Fruit fly (Drosophila melanogaster): ENCODE measurements around the gene mthl10.

mthl10 gene

DNA sequence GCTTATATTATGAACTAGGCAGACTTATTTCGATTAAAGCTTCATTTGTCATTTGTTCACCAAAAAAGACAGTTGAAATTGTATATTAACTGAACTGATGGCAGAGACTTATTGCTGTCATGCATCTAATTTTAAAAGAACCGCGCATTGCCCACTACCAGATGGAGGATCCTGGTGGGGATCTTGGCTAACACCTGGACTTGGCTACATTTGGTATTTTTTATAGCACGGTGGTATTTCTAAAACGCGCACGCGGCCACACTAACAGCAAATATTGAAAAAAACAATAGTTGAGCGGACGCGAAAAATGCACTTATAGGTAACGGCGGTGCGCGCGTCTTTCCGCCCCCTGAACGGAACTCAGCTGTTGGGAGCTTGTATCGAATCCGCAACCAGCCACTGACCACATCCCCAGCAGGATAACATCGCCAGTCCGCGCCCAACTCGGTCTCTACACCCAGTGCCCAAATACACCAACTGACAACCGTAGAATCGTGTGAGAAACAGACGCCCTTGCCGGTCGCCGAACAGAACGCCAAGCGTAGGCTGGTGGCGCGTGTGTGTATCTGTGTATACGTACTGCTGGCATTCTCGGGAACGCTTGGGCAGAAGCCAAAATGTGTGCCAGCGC lies 50.5 kb downstream of the mthl10 start:
- TF ChIP-seq CG8478 (optimal IDR thresholded peaks at IDR 0.05) = no peak
- TF ChIP-seq CTCF (optimal IDR thresholded peaks at IDR 0.05) = peak; percentile 40 to 48

DNA sequence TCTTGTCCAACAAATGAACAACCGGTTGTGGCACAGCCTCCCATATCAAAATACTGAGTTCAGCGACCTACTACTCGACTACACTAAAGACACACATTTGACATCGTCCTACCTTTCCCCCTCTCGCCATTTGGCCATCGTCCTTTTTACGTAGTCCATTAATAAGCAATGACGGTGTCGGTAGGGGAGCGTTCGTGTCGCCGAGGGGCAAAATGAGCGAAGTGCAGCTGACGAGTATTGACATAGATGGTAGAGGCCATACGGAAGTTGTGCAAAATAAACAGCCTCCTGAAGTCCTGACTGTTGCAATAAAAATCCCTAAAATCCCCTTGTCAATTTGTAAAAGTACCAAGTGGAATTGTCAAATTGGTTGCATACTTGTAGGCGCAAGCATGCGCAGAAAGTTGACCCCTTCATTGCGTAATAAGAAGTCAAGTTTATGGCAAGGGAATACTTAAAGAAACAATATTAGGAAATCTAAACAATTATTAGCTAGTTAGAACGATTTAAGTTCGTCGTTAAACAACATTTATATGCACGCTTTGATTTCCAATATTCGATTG lies 51.1 kb downstream of the mthl10 start:
- TF ChIP-seq CTCF (optimal IDR thresholded peaks at IDR 0.05) (no peak), CG8478 (optimal IDR thresholded peaks at IDR 0.05) (no peak)

DNA sequence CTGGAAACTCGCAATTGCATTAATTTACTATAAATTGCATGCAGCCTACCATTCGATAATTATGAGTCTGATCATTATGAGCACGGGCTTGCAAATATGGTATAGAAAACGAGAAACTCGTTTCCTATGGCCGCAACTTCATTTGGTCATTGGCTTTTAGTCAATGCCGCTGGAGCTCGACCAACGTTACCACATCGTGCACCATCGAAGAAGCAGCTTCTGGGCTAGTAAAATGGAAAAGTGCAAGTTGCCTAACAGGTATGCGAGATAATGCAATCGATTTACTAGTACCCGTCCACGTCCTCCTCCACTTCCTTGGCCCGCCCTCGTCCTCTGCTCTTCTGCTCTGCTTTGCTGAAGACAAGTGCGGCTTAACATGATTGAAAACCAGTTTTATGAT lies 58.5 kb downstream of the mthl10 start:
- TF ChIP-seq CG8478 (optimal IDR thresholded peaks at IDR 0.05) (no peak), CTCF (optimal IDR thresholded peaks at IDR 0.05) (no peak)
